Worm (Caenorhabditis elegans) whole organism, mixed stage, embryonic: ENCODE measurements around the gene elp-1.

Source experiments
- ceh-39 ChIP-seq: fragments of 150-350 bp; optimal IDR thresholded peaks from 2 replicates; lab custom pipeline; 2014; ENCODE audit warnings: missing biosample characterization, missing genetic modification characterization
- elt-3 ChIP-seq: fragments of 150-350 bp; optimal IDR thresholded peaks from 2 replicates; lab custom pipeline; 2014; ENCODE audit warnings: missing biosample characterization, missing genetic modification characterization
- nhr-237 ChIP-seq: fragments of 150-350 bp; optimal IDR thresholded peaks from 2 replicates; lab custom pipeline; 2014; ENCODE audit warnings: missing biosample characterization, missing genetic modification characterization
- ztf-11 ChIP-seq: fragments of 150-350 bp; optimal IDR thresholded peaks from 2 replicates; lab custom pipeline; 2014; ENCODE audit warnings: missing biosample characterization, missing genetic modification characterization

- TF ChIP-seq elt-3 (tag; lab: Kevin White, UChicago) (no peak), nhr-237 (tag; lab: Kevin White, UChicago) (no peak), ceh-39 (tag; lab: Kevin White, UChicago) (no peak), ztf-11 (tag; lab: Kevin White, UChicago) (no peak)
Measured at ce11 chrV:20755494-20755893, 14.5 kb downstream of the elp-1 start.
